Worm (Caenorhabditis elegans) whole organism, dauer: ENCODE data around the gene snf-10.

Source experiments
- unc-62 ChIP-seq: sonication (generic microtip); optimal IDR thresholded peaks from 2 replicates; lab custom pipeline; 2017; ENCODE audit warnings: missing biosample characterization, missing genetic modification reagents, missing genetic modification characterization

Gene snf-10

DNA sequence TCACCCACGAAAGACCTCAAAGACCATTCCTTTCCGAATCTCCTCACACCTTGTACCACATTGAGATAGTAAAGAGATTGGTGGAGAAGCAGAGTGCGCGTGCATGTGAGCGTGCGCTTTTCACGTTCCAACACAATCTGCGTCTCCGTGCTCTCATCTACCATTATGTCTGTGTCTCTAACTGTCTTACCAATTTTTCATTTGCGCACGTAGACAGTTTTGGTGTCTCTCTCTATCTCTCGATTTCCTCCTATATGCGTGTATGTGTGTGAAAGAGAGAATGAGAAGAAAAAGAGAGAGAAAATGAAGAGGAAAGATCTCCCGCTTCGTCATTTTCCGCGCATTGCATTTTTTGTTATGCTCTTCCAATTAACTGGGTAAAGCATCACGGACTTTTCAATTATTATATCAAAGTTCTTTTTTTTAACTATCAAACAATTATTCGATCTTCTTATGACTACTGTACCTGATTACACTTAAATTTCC is 26.0 kb upstream of the snf-10 start:
- TF ChIP-seq unc-62, result no peak

DNA sequence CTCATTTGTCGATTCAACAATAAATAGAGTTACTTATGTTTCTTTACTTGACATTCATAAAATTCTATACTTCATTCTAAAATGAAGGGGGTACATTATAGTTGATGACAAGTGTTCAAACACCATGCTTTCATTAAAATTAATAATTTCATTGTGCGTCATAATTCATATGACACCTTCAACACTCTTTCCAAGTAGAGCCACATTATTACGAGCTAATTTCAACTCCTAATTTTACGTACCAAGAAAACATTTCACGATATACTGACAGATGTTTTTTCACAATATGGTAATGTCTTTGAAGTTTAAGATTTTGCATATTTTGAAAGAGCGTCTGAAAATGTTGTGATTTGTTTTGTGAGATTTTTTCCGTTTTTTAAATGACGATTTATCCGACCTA is 24.9 kb upstream of the snf-10 start:
- TF ChIP-seq unc-62, result no peak

DNA sequence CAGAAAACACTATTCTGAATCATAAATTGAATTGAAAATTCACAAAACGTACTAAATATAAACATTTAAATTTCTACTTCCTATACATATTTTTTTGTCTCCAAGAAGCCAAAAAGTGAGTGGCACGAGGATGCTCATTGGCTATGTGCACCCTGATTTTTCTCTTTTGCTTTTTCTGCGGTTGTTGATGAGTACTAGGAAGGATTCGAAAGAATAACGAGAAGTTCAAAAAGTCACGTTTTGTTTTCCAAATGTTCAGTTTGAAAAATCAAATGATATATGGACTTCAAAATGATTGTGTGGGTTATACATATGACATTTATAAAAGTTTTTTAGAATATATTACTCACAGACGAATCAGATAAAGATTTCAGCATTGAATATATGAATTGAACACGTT is 24.1 kb upstream of the snf-10 start:
- no peak for TF ChIP-seq unc-62

DNA sequence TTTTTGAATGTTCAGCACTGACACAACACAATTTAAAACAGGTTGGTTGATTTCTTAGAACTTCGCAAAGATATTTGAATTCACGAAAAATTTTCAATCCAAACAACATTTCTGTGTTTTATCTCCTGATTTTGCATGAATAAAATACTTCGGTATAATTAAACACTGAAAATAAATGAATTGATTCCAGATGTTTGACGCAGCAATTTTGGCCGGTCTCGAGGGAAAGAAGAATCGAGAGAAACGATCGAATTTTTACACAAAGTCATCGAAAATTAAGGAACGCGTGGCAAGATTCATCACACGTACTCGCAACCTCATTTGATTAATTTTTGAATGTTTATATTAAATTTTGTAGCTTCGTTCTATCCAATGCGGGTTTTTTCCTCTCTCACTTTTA is 23.5 kb upstream of the snf-10 start:
- TF ChIP-seq unc-62, result no peak

DNA sequence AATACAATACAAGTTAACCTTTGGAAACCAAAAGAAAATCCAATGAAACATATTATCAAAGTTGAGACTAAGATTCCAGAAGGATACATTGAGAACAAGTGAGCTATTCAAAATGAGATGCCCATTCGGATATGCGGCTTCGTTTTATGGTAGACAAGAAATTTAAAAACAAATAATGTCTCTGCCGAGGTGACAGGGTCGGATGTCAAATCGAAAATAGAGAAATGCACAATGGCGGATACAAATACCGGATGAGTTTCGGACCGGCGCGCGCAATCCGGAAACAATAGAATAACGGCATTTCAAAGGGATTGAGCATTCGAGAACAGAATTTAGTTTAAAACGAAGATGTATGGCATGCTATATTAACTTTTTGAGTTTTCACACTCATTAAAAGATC is 22.7 kb upstream of the snf-10 start, which contains the start of gene F22E12.3:
TSS of gene F22E12.3 (minus strand) at position 101 of the 400 bp plus-strand sequence.
- no peak for TF ChIP-seq unc-62

DNA sequence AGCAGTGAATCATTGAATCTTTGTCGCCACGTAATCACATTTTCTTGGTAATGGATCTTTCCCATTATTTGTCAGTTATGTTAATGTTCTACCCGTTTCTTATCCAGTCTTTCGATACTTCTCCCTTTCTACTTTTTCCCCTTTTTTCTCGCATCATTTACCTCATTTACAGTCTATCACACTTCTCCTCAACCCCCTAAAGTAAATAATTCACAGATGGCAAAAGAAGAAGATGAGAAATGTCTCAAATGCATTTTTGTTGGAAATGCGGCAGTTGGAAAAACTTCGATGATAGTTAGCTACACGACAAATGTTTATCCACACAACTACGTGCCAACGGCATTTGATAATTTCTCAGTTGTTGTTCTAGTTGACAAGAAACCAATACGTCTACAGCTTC is 21.4 kb upstream of the snf-10 start, which contains the start of gene chw-1:
TSS of gene chw-1 (plus strand) at position 217 of the 400 bp plus-strand sequence.
- TF ChIP-seq unc-62, result no peak

DNA sequence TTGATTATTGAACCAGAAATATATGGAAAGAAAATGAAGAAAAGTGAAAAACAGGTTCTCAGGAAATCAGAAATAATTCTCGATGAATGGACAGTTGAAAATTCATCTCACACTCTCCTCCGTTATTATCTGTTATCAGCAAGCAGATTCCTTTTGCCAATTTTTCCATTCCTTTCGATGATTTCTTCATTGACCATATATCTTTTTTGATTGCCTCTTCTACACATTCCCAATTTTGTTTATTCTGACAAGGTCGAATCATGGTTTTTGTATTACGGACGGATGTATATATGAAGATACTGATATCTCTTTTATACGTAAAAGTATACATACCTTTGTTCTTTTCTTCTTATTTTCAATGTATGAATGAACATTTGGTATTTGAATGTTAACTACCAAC is 20.1 kb upstream of the snf-10 start:
- no peak for TF ChIP-seq unc-62

DNA sequence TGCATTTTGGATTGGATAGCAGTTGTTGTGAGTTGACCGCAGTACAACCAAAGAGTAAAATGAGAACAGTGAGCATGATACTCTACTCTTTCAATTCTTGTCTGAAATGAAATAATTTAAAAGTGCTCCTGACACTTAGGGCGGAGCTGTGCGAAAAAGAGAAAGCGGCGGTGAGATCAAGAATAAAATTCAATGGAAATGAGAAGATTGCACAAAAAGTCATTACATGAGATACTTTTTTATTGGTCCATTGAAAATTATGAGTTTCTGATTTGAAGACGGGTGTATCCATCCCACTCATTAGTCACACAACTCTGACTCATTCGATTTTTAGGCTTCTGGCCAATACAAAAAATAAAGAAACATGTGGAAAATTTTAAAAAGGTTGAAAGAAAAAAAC is 16.6 kb upstream of the snf-10 start, which contains the start of gene F22E12.1:
TSS of gene F22E12.1 (minus strand) at position 101 of the 400 bp plus-strand sequence.
- TF ChIP-seq unc-62, result no peak

DNA sequence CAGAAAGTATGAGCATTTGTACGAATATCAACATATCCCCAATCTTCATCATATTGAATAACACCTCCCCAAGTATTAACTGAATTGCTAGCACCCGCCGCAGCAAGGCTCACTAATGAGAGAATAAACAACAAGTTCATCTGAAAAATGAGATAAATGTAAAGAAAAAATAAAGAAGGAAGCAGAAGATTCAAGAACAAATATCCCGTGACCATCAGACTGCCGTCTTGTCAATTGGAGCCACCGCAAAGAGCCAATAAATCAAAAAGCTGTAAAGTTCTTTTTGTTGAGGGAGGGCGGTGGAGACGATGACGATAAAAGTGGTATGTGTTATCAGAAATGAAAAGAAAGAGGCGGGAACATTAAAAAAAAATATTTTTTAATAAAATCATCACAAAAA is 12.8 kb upstream of the snf-10 start, which contains the start of gene Y32F6A.5:
TSS of gene Y32F6A.5 (minus strand) at position 140 of the 400 bp plus-strand sequence.
- no peak for TF ChIP-seq unc-62

DNA sequence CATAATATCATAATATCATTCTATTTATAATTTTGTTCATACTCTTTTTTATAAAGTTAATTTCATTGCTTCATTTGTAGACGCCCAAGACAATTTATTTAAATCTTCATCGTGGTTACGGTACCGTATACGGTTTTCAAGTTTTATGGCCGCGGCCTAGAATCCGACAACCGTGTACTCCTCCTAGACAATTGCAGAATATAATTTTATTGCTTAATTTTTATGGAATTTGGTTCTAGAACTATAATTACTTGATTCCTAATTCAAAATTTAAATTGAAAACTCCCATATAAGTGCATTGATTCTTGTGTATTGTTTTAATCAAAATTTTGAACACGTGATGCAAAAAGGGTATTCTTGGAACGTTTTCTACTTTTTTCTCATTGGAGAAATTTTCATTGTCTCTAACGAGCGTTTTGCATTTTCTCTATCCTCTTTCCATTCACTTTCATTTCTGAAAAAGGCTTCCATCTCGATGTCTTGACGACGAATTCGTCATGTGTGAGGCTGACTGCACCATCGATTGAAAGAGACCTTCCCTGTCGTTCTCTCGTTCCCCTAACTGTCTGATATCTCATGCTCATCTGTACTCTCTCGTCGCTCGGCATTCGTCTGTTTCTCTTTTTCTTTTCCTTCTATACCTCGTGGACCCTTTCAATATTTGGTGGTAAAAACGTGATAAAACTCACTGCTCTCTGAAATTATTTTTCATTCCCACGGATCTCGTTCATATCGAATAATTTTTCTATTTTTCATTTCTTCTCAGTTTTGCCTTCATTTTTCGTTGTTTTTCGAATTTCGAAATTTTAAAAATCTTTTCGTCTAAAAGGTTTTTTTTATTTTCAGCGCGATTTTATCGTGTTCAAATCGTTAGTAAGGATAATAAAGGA is 757 bp upstream of the snf-10 start, which contains the start of gene pap-1:
TSS of gene pap-1 (plus strand) at position 840 of the 890 bp plus-strand sequence.
- no peak for TF ChIP-seq unc-62

DNA sequence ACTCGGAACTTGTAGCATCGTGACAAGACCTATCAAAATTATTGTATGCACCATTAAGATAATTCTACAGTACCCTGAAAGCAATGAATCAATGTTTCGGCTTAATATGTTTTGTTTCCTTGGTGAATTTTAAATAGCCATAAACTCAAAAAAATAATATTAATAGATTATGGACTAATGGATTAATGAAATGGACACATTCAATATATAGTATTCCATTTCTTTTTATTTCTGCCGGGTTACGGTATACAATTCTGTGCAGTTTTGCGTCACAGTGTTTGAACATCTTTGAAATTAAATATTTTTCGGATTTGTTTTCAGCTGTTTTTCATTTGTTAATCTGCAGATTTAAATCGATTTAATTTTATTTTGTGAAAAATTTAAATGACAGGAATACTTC is 4.0 kb downstream of the snf-10 start, which contains the start of gene set-22:
TSS of gene set-22 (plus strand) at position 301 of the 400 bp plus-strand sequence.
- no peak for TF ChIP-seq unc-62

DNA sequence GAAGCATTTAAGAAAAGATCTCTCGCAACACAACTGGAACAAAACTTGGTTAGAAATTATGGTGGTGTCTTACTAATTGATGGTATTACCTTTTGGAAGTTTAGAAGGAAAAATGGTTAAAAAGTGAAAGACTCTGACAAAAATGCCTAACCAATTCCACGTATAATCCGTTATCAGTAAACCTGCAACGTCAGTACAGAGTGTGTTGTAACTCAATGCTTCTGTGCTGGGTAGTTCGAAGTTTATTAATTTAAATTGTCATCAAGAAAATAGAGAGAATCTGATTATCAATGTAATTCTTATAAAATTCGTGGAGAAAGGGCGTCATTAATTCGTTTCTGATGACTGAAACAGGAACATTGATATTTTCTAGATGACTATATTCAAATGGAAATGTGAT is 5.4 kb downstream of the snf-10 start:
- TF ChIP-seq unc-62, result no peak

DNA sequence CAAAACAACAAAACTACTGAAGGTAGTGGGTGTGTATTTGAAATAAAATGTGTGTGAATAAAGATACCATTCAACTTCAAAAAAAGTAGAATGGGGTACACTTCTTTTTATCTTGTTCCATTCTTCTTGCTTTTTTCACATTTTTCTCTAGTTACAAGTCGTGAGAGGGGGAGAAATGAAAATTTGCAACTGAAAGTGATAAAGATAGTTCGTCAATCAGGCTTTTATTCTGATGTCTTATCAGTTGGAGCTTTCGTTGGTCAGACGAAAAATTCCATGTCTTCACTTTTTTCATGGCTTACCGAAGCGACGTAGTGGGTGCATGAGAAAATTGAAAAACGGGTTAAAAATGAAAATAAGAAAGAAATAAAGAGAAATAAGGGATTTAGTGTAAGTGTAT is 6.9 kb downstream of the snf-10 start, which contains the start of gene Y32F6A.4:
TSS of gene Y32F6A.4 (minus strand) at position 347 of the 400 bp plus-strand sequence.
- no peak for TF ChIP-seq unc-62

DNA sequence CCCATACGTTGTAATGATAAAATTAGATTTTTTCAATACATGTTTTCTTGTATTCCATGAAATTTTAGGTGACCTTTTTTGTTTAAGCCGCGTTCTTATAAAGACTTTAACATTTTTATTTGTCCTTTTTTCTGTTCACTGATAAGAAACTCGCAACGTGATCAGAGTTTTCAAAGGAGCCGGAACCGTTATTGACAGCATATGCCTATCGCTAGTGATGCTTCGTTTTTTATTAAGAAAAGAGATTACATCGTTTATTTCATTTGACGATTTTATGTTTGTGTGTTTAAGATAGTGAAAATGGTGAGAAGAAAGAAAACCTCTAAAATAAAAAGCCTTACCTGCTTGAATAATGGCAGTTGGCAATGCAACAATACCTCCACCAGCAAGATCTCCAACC is 8.0 kb downstream of the snf-10 start:
- no peak for TF ChIP-seq unc-62

DNA sequence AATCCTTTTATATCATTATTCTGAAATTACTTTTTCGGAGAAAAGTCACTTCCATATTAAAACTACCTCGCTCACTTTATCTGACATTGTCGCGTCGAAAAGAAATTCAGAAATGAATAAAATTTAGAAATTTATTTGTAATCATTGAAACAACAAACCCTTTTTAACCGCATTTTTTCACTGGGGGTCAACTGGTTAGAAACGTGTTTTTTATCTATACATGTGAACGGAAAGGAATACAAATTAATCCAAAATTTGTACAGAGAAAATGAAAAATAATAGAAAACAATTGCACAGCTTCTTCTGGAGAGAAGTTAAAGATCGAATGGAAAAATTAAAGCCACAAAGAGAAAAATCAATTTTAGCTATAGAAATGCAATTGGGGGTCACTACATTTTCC is 12.0 kb downstream of the snf-10 start, which contains the start of gene tag-314:
TSS of gene tag-314 (minus strand) at position 101 of the 400 bp plus-strand sequence.
- no peak for TF ChIP-seq unc-62

DNA sequence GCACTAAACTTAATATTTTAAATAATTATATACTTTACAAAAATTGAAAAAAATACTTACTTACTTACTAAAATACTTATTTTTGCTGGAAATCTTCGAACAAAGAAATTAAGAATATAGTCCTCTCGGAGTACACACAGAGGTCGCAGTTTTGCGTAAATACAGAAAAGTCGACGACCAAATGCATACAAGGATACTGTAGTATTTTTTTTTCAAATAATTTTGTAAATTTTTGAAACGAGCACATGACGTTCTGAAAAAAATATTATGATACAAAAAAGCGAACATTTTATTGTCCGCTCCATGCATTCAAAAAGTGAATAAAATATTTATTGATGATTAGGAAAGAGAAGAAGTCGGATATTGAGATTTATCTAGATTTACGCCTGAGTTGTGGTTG is 14.4 kb downstream of the snf-10 start, which contains the start of gene apc-10:
TSS of gene apc-10 (minus strand) at position 101 of the 400 bp plus-strand sequence.
- TF ChIP-seq unc-62, result no peak

DNA sequence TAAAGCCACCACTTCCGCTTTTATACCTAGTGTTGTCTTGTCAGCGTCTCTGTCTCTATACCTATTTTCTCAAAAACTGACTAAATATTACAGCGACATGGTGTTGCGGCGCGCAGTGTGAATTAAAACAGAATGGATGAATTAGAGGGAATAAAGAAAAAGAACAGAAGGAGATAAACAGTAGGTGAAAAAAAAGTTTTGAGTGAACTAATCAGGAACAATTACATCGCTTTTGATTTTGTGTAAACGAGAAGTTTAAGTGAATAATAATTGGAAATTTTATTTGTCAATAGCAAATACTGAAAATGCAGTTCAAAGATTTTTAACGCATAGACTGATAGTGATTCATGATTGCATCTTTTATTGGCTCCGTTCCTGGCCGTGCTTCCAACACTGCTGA is 15.5 kb downstream of the snf-10 start, which contains the start of gene col-12:
TSS of gene col-12 (minus strand) at position 101 of the 400 bp plus-strand sequence.
- no peak for TF ChIP-seq unc-62
